Fruit fly (Drosophila melanogaster) whole organism, embryonic: ENCODE measurements around the gene frm.

Experiments
- Awh ChIP-seq: fragments of 200-800 bp; sonication (Bioruptor generic); IDR thresholded peaks from 2 replicates; pipeline ENCODE4, ENCODE4 v1.3.6; 2022; ENCODE audit warnings: missing biosample characterization, missing genetic modification characterization
- CG11398 ChIP-seq: fragments of 200-800 bp; sonication (Bioruptor generic); optimal IDR thresholded peaks from 2 replicates; lab custom pipeline; 2016; ENCODE audit warnings: missing biosample characterization, missing genetic modification characterization
- CG12299 ChIP-seq: fragments of 200-800 bp; sonication (Bioruptor generic); optimal IDR thresholded peaks from 2 replicates; lab custom pipeline; 2018; ENCODE audit warnings: missing biosample characterization, mild to moderate bottlenecking, missing genetic modification characterization
- CG1233 ChIP-seq: fragments of 200-800 bp; sonication (Bioruptor generic); optimal IDR thresholded peaks from 4 replicates; lab custom pipeline; 2018; ENCODE audit warnings: missing biosample characterization, mild to moderate bottlenecking, missing genetic modification characterization
- CG13123 ChIP-seq: fragments of 200-800 bp; sonication (Bioruptor generic); optimal IDR thresholded peaks from 2 replicates; lab custom pipeline; 2016; ENCODE audit warnings: missing biosample characterization, missing genetic modification characterization
- CG14050 ChIP-seq: fragments of 200-800 bp; sonication (Bioruptor generic); IDR thresholded peaks from 3 replicates; pipeline ENCODE4 v1.3.6; 2022; ENCODE audit warnings: missing biosample characterization, missing genetic modification characterization
- CG14441 ChIP-seq: fragments of 200-800 bp; sonication (Bioruptor generic); IDR thresholded peaks from 2 replicates; pipeline ENCODE4 v1.3.6; 2022; ENCODE audit warnings: missing biosample characterization, missing genetic modification characterization
- CG1602 ChIP-seq: fragments of 200-800 bp; sonication (Bioruptor generic); optimal IDR thresholded peaks from 3 replicates; lab custom pipeline; 2016; ENCODE audit warnings: missing biosample characterization, missing genetic modification characterization
- CG3838 ChIP-seq: fragments of 200-800 bp; sonication (Bioruptor generic); optimal IDR thresholded peaks from 3 replicates; lab custom pipeline; 2016; ENCODE audit warnings: missing biosample characterization, missing genetic modification characterization
- CG42726 ChIP-seq: fragments of 200-800 bp; sonication (Bioruptor generic); IDR thresholded peaks from 2 replicates; pipeline ENCODE4 v1.3.6; 2022; ENCODE audit warnings: missing biosample characterization, missing genetic modification characterization; ENCODE audit not compliant: partially characterized antibody
- CG4328 ChIP-seq: fragments of 200-800 bp; sonication (Bioruptor generic); optimal IDR thresholded peaks from 3 replicates; lab custom pipeline; 2017; ENCODE audit warnings: missing biosample characterization, missing genetic modification reagents, missing genetic modification characterization
- CG6689 ChIP-seq: fragments of 200-800 bp; sonication (Bioruptor generic); IDR thresholded peaks from 2 replicates; pipeline ENCODE4 v1.3.6; 2022; ENCODE audit warnings: missing biosample characterization, missing genetic modification characterization
- CG6791 ChIP-seq: fragments of 200-800 bp; sonication (Bioruptor generic); IDR thresholded peaks from 3 replicates; pipeline ENCODE4 v1.3.6; 2022; ENCODE audit warnings: missing biosample characterization, missing genetic modification characterization; ENCODE audit not compliant: partially characterized antibody
- CG7372 ChIP-seq: fragments of 200-800 bp; sonication (Bioruptor generic); IDR thresholded peaks from 2 replicates; pipeline ENCODE4 v1.3.6; 2022; ENCODE audit warnings: missing biosample characterization, missing genetic modification characterization
- CG8089 ChIP-seq: fragments of 200-800 bp; sonication (Bioruptor generic); optimal IDR thresholded peaks from 3 replicates; lab custom pipeline; 2016; ENCODE audit warnings: missing biosample characterization, missing genetic modification characterization
- Eip74EF ChIP-seq, 2 experiments: fragments of 200-800 bp in 1 of 2; fragments of >200 bp in 1 of 2; sonication (Bioruptor generic) in 1 of 2; optimal IDR thresholded peaks; 2 replicates each; lab custom pipeline; 2017 to 2019; ENCODE audit warnings: missing biosample characterization in 2 of 2, missing genetic modification characterization in 2 of 2, mild to moderate bottlenecking in 1 of 2, moderate library complexity in 1 of 2
- Fer1 ChIP-seq: fragments of 200-800 bp; sonication (Bioruptor generic); optimal IDR thresholded peaks from 2 replicates; lab custom pipeline; 2017; ENCODE audit warnings: missing biosample characterization, mild to moderate bottlenecking, missing genetic modification characterization
- Hsf ChIP-seq: fragments of 200-800 bp; sonication (Bioruptor generic); optimal IDR thresholded peaks from 3 replicates; lab custom pipeline; 2016; ENCODE audit warnings: missing biosample characterization, missing genetic modification characterization
- Lhr ChIP-seq: fragments of 200-800 bp; sonication (Bioruptor generic); optimal IDR thresholded peaks from 3 replicates; lab custom pipeline; 2017; ENCODE audit warnings: mild to moderate bottlenecking, missing biosample characterization, missing genetic modification reagents, missing genetic modification characterization
- Mes4 ChIP-seq: fragments of 200-800 bp; sonication (Bioruptor generic); optimal IDR thresholded peaks from 2 replicates; lab custom pipeline; 2016; ENCODE audit warnings: missing biosample characterization, missing genetic modification characterization
- PHDP ChIP-seq: fragments of 200-800 bp; sonication (Bioruptor generic); optimal IDR thresholded peaks from 3 replicates; lab custom pipeline; 2018; ENCODE audit warnings: missing biosample characterization, mild to moderate bottlenecking, missing genetic modification characterization, moderate library complexity
- Side ChIP-seq: fragments of 200-800 bp; sonication (Bioruptor generic); optimal IDR thresholded peaks from 2 replicates; lab custom pipeline; 2016; ENCODE audit warnings: missing biosample characterization, missing genetic modification characterization
- Sox102F ChIP-seq: fragments of 200-800 bp; sonication (Bioruptor generic); optimal IDR thresholded peaks from 2 replicates; lab custom pipeline; 2018; ENCODE audit warnings: missing biosample characterization, mild to moderate bottlenecking, missing genetic modification characterization, moderate library complexity
- bab2 ChIP-seq: fragments of 200-800 bp; sonication (Bioruptor generic); optimal IDR thresholded peaks from 2 replicates; lab custom pipeline; 2016; ENCODE audit warnings: missing biosample characterization, missing genetic modification characterization
- chinmo ChIP-seq: fragments of 200-800 bp; sonication (Bioruptor generic); IDR thresholded peaks from 4 replicates; pipeline ENCODE4 v1.3.6; 2022; ENCODE audit warnings: missing biosample characterization, missing genetic modification characterization; ENCODE audit not compliant: partially characterized antibody
- da ChIP-seq: fragments of 200-800 bp; sonication (Bioruptor generic); optimal IDR thresholded peaks from 2 replicates; lab custom pipeline; 2016; ENCODE audit warnings: missing biosample characterization, missing genetic modification characterization
- danr ChIP-seq: fragments of 200-800 bp; sonication (Bioruptor generic); IDR thresholded peaks from 2 replicates; pipeline ENCODE4 v1.3.6; 2022; ENCODE audit warnings: missing biosample characterization, missing genetic modification characterization
- emc ChIP-seq: fragments of 200-800 bp; sonication (Bioruptor generic); optimal IDR thresholded peaks from 2 replicates; lab custom pipeline; 2016; ENCODE audit warnings: missing biosample characterization, missing genetic modification characterization
- gem ChIP-seq: fragments of 200-800 bp; sonication (Bioruptor generic); optimal IDR thresholded peaks from 2 replicates; lab custom pipeline; 2019; ENCODE audit warnings: missing biosample characterization, mild to moderate bottlenecking, missing genetic modification characterization, moderate library complexity
- grau ChIP-seq: fragments of 200-800 bp; optimal IDR thresholded peaks from 3 replicates; lab custom pipeline; 2019; ENCODE audit warnings: missing biosample characterization, mild to moderate bottlenecking, missing genetic modification characterization, moderate library complexity
- gt ChIP-seq: fragments of 200-800 bp; sonication (Bioruptor generic); IDR thresholded peaks from 2 replicates; pipeline ENCODE4 v1.3.6; 2022; ENCODE audit warnings: missing biosample characterization, missing genetic modification characterization
- jing ChIP-seq: fragments of 200-800 bp; sonication (Bioruptor generic); optimal IDR thresholded peaks from 2 replicates; lab custom pipeline; 2018; ENCODE audit warnings: missing biosample characterization, mild to moderate bottlenecking, missing genetic modification characterization
- luna ChIP-seq: fragments of 200-800 bp; sonication (Bioruptor generic); optimal IDR thresholded peaks from 2 replicates; lab custom pipeline; 2016; ENCODE audit warnings: missing biosample characterization, missing genetic modification characterization
- odd ChIP-seq: fragments of 200-800 bp; sonication (Bioruptor generic); optimal IDR thresholded peaks from 2 replicates; lab custom pipeline; 2017; ENCODE audit warnings: missing biosample characterization, mild to moderate bottlenecking, missing genetic modification characterization
- rib ChIP-seq: fragments of 200-800 bp; sonication (Bioruptor generic); IDR thresholded peaks from 2 replicates; pipeline ENCODE4 v1.3.6; 2022; ENCODE audit warnings: missing biosample characterization, missing genetic modification characterization
- row ChIP-seq: fragments of 200-800 bp; sonication (Bioruptor generic); IDR thresholded peaks from 3 replicates; pipeline ENCODE4 v1.3.6; 2022; ENCODE audit warnings: missing biosample characterization, missing genetic modification characterization
- slbo ChIP-seq: fragments of 200-800 bp; sonication (Bioruptor generic); IDR thresholded peaks from 2 replicates; pipeline ENCODE4 v1.3.6; 2022; ENCODE audit warnings: missing biosample characterization, missing genetic modification characterization
- stc ChIP-seq: fragments of 200-800 bp; sonication (Bioruptor generic); IDR thresholded peaks from 2 replicates; pipeline ENCODE4 v1.3.6; 2022; ENCODE audit warnings: missing biosample characterization, missing genetic modification characterization
- unpg ChIP-seq: fragments of 200-800 bp; sonication (Bioruptor generic); optimal IDR thresholded peaks from 3 replicates; lab custom pipeline; 2018; ENCODE audit warnings: missing biosample characterization, mild to moderate bottlenecking, missing genetic modification characterization, moderate library complexity
- vfl ChIP-seq: fragments of 200-800 bp; sonication (Bioruptor generic); optimal IDR thresholded peaks from 2 replicates; lab custom pipeline; 2016; ENCODE audit warnings: missing biosample characterization, missing genetic modification characterization
- zen2 ChIP-seq: fragments of 200-800 bp; sonication (Bioruptor generic); IDR thresholded peaks from 3 replicates; pipeline ENCODE4 v1.3.6; 2022; ENCODE audit warnings: missing biosample characterization, missing genetic modification characterization; ENCODE audit not compliant: partially characterized antibody
- zfh1 ChIP-seq: fragments of 200-800 bp; sonication (Bioruptor generic); IDR thresholded peaks from 3 replicates; pipeline ENCODE4 v1.3.6; 2022; ENCODE audit warnings: missing biosample characterization, missing genetic modification characterization

frm gene

dm6 chr3L:5583295-5583707, 32.3 kb upstream of the frm start (continued):
- TF ChIP-seq CG1233 (GFP tag; lab: Kevin White, UChicago) (peak; percentile 74), CG4328 (GFP tag; lab: Kevin White, UChicago) (peak; percentile 67), CG13123 (GFP tag; lab: Kevin White, UChicago) (peak; percentile 86), Lhr (peak; percentile 84), Eip74EF (GFP tag; optimal IDR thresholded peaks at IDR 0.05; lab: Kevin White, UChicago) (no peak), luna (GFP tag; lab: Kevin White, UChicago) (peak; percentile 84), CG8089 (GFP tag; lab: Kevin White, UChicago) (peak; percentile 64), CG7372 (GFP tag; lab: Robert Waterston, UW) (peak; percentile 89), bab2 (GFP tag; lab: Kevin White, UChicago) (peak; percentile 90), unpg (GFP tag; lab: Kevin White, UChicago) (no peak), CG14441 (GFP tag; lab: Robert Waterston, UW) (peak; percentile 97), Sox102F (peak; percentile 84), CG12299 (peak; percentile 62), Mes4 (GFP tag; lab: Kevin White, UChicago) (peak; percentile 55), rib (GFP tag; lab: Robert Waterston, UW) (peak; percentile 58), CG1602 (peak; percentile 81), chinmo (0 out of 4 replicates have a peak, but pooled peaks have one; percentile 17), danr (GFP tag; lab: Robert Waterston, UW) (peak; percentile 88), CG14050 (GFP tag; lab: Robert Waterston, UW) (peak; percentile 71), CG6689 (GFP tag; lab: Robert Waterston, UW) (peak; percentile 90), CG6791 (GFP tag; lab: Robert Waterston, UW) (peak; percentile 77), Fer1 (GFP tag; lab: Kevin White, UChicago) (no peak), da (peak; percentile 71), grau (tag; lab: Kevin White, UChicago) (peak; percentile 81), emc (peak; percentile 76), Awh (peak; percentile 83), zfh1 (GFP tag; lab: Robert Waterston, UW) (peak; percentile 94), vfl (GFP tag; lab: Kevin White, UChicago) (peak; percentile 87), zen2 (GFP tag; lab: Robert Waterston, UW) (peak; percentile 73; the same call in 2 of the 3 replicates), CG3838 (GFP tag; lab: Kevin White, UChicago) (peak; percentile 57), PHDP (tag; lab: Kevin White, UChicago) (no peak), jing (GFP tag; lab: Kevin White, UChicago) (peak; percentile 63), odd (GFP tag; lab: Kevin White, UChicago) (no peak), Hsf (GFP tag; lab: Kevin White, UChicago) (peak; percentile 93), row (GFP tag; lab: Robert Waterston, UW) (peak; percentile 95), Side (GFP tag; lab: Kevin White, UChicago) (peak; percentile 78), gt (peak; percentile 81), gem (tag; lab: Kevin White, UChicago) (peak; percentile 91), CG42726 (GFP tag; lab: Robert Waterston, UW) (peak; percentile 66), stc (peak; percentile 73), CG11398 (peak; percentile 51), slbo (GFP tag; lab: Robert Waterston, UW) (peak; percentile 96)
